Fruit fly (Drosophila melanogaster) Kc167 (cell line): ENCODE data around the gene rols.

Experiments
- Myc ChIP-seq: fragments of >200 bp; optimal IDR thresholded peaks from 2 replicates; lab custom pipeline; 2017; ENCODE audit warnings: missing external identifiers
- psq ChIP-seq: fragments of >200 bp; optimal IDR thresholded peaks from 2 replicates; lab custom pipeline; 2017; ENCODE audit warnings: missing external identifiers

DNA sequence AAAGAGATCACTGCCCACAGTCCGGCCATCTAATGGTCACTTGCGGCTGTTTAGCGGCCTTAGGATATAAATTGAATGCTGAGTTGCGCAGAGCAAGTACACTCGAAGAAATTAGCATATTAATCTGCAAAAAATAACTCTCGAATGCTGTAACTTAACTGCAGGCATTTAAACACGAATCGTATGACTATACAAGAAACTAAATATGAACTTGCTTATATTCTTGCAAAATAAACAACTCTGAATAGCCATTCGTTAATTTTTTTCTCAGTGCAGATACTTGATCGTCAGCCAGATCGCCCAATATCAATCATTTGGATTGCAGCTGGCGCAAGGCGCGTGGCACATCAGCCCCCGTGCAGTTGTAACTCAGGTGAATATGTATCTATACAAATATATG is 8.4 kb upstream of the rols start:
- TF ChIP-seq psq (lab: Kevin White, UChicago) (no peak), Myc (lab: Kevin White, UChicago) (no peak)
